Fruit fly (Drosophila melanogaster) whole organism, pupa: ENCODE data around the gene sas.

Source experiments
- CG10348 ChIP-seq: fragments of 200-800 bp; sonication (Bioruptor generic); IDR thresholded peaks from 2 replicates; pipeline ENCODE4 v1.3.6; 2022; ENCODE audit warnings: missing biosample characterization, missing genetic modification characterization
- CG12605 ChIP-seq: fragments of 200-800 bp; sonication (Bioruptor generic); IDR thresholded peaks from 2 replicates; pipeline ENCODE4 v1.3.6; 2022; ENCODE audit warnings: missing biosample characterization, missing genetic modification characterization
- CG13204 ChIP-seq: fragments of 200-800 bp; sonication (Bioruptor generic); optimal IDR thresholded peaks from 2 replicates; lab custom pipeline; 2018; ENCODE audit warnings: missing biosample characterization, mild to moderate bottlenecking, missing genetic modification characterization, moderate library complexity
- CG14655 ChIP-seq: fragments of 200-800 bp; sonication (Bioruptor generic); optimal IDR thresholded peaks from 3 replicates; lab custom pipeline; 2017; ENCODE audit warnings: mild to moderate bottlenecking, missing biosample characterization, missing genetic modification reagents, missing genetic modification characterization
- CG15710 ChIP-seq: fragments of 200-800 bp; sonication (Bioruptor generic); optimal IDR thresholded peaks from 2 replicates; lab custom pipeline; 2018; ENCODE audit warnings: missing biosample characterization, mild to moderate bottlenecking, missing genetic modification characterization, moderate library complexity
- CG17806 ChIP-seq: fragments of 200-800 bp; sonication (Bioruptor generic); optimal IDR thresholded peaks from 2 replicates; lab custom pipeline; 2018; ENCODE audit warnings: missing biosample characterization, mild to moderate bottlenecking, missing genetic modification characterization, moderate library complexity
- CG32121 ChIP-seq: fragments of 200-800 bp; sonication (Bioruptor generic); IDR thresholded peaks from 2 replicates; pipeline ENCODE4 v1.3.6; 2022; ENCODE audit warnings: missing biosample characterization, missing genetic modification characterization
- CG34367 ChIP-seq: fragments of 200-800 bp; sonication (Bioruptor generic); optimal IDR thresholded peaks from 2 replicates; lab custom pipeline; 2018; ENCODE audit warnings: missing biosample characterization, mild to moderate bottlenecking, missing genetic modification characterization
- CG4496 ChIP-seq: fragments of 200-800 bp; sonication (Bioruptor generic); IDR thresholded peaks from 3 replicates; pipeline ENCODE4 v1.3.6; 2022; ENCODE audit warnings: missing biosample characterization, missing genetic modification characterization
- CG8159 ChIP-seq: fragments of 200-800 bp; sonication (Bioruptor generic); optimal IDR thresholded peaks from 3 replicates; lab custom pipeline; 2018; ENCODE audit warnings: missing biosample characterization, mild to moderate bottlenecking, missing genetic modification characterization, moderate library complexity
- CG8301 ChIP-seq: fragments of 200-800 bp; sonication (Bioruptor generic); optimal IDR thresholded peaks from 2 replicates; lab custom pipeline; 2018; ENCODE audit warnings: missing biosample characterization, mild to moderate bottlenecking, missing genetic modification characterization
- CG9948 ChIP-seq: fragments of 200-800 bp; sonication (Bioruptor generic); optimal IDR thresholded peaks from 2 replicates; lab custom pipeline; 2018; ENCODE audit warnings: missing biosample characterization, mild to moderate bottlenecking, missing genetic modification characterization, moderate library complexity
- D1 ChIP-seq: fragments of 200-800 bp; sonication (Bioruptor generic); optimal IDR thresholded peaks from 2 replicates; lab custom pipeline; 2018; ENCODE audit warnings: missing biosample characterization, mild to moderate bottlenecking, missing genetic modification characterization, moderate library complexity
- EcR ChIP-seq: fragments of 200-800 bp; sonication (Bioruptor generic); optimal IDR thresholded peaks from 3 replicates; lab custom pipeline; 2019; ENCODE audit warnings: missing biosample characterization, missing genetic modification characterization, mild to moderate bottlenecking, moderate library complexity, missing genetic modification reagents
- Ets98B ChIP-seq: fragments of 200-800 bp; sonication (Bioruptor generic); IDR thresholded peaks from 2 replicates; pipeline ENCODE4 v1.3.6; 2022; ENCODE audit warnings: missing biosample characterization, missing genetic modification characterization
- Pif1A ChIP-seq: fragments of 200-800 bp; sonication (Bioruptor generic); optimal IDR thresholded peaks from 3 replicates; lab custom pipeline; 2016; ENCODE audit warnings: missing biosample characterization, missing genetic modification characterization
- Pif1B ChIP-seq: fragments of 200-800 bp; sonication (Bioruptor generic); optimal IDR thresholded peaks from 3 replicates; lab custom pipeline; 2016; ENCODE audit warnings: missing biosample characterization, missing genetic modification characterization
- Snoo ChIP-seq: fragments of 200-800 bp; sonication (Bioruptor generic); optimal IDR thresholded peaks from 3 replicates; lab custom pipeline; 2017; ENCODE audit warnings: missing biosample characterization, mild to moderate bottlenecking, missing genetic modification characterization, inconsistent platforms
- fd96Ca ChIP-seq: fragments of 200-800 bp; sonication (Bioruptor generic); IDR thresholded peaks from 3 replicates; pipeline ENCODE4 v1.3.6; 2022; ENCODE audit warnings: missing biosample characterization, missing genetic modification characterization
- gl ChIP-seq: fragments of 200-800 bp; sonication (Bioruptor generic); optimal IDR thresholded peaks from 2 replicates; lab custom pipeline; 2018; ENCODE audit warnings: missing biosample characterization, mild to moderate bottlenecking, missing genetic modification characterization
- rn ChIP-seq: fragments of 200-800 bp; sonication (Bioruptor generic); IDR thresholded peaks from 2 replicates; pipeline ENCODE4 v1.3.6; 2022; ENCODE audit warnings: missing biosample characterization, missing genetic modification characterization

The sas gene

DNA sequence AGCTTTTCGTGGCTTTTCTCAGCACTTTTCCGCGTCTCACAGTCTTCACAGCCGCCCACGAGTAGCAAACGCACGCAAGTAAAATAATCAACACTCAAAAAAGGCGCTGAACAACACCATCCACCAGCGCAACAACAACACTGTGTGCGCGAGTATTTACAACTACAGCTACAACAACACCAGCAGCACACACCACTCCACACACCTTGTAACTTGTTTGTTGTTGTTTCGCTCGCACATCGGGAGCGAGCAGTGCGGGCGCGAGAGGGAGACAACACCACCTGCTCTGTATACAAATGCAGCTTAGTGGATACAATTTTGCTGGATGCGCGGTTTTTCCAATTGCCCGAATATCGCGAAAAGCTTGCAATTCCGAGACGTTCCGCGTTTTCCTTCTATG lies 38.9 kb upstream of the sas start:
- no peak for TF ChIP-seq Pif1A (GFP tag; lab: Kevin White, UChicago)
- no peak for TF ChIP-seq rn (GFP tag; lab: Robert Waterston, UW)
- TF ChIP-seq CG13204 (GFP tag; lab: Kevin White, UChicago) = no peak
- peak; percentile 74 for TF ChIP-seq EcR
- no peak for TF ChIP-seq CG9948 (tag; lab: Kevin White, UChicago)
- no peak for TF ChIP-seq gl

- TF ChIP-seq Ets98B (GFP tag; lab: Robert Waterston, UW) (peak; percentile 26; the same call in 1 of the 2 replicates), CG8301 (peak; percentile 58), CG12605 (GFP tag; lab: Robert Waterston, UW) (0 out of 2 replicates have a peak, but pooled peaks have one; percentile 10), CG17806 (peak; percentile 59), D1 (tag; lab: Kevin White, UChicago) (no peak), CG34367 (tag; lab: Kevin White, UChicago) (peak; percentile 49), CG10348 (GFP tag; lab: Robert Waterston, UW) (no peak), Pif1A (GFP tag; lab: Kevin White, UChicago) (peak; percentile 83), gl (no peak), Pif1B (GFP tag; lab: Kevin White, UChicago) (peak; percentile 45), CG9948 (tag; lab: Kevin White, UChicago) (peak; percentile 66), EcR (no peak), CG4496 (peak; percentile 77), rn (GFP tag; lab: Robert Waterston, UW) (peak; percentile 64), CG32121 (0 out of 2 replicates have a peak, but pooled peaks have one; percentile 58), CG13204 (GFP tag; lab: Kevin White, UChicago) (no peak), fd96Ca (GFP tag; lab: Robert Waterston, UW) (no peak; the same call in 2 of the 3 replicates), CG15710 (tag; lab: Kevin White, UChicago) (peak; percentile 75), CG14655 (GFP tag; lab: Kevin White, UChicago) (peak; percentile 78), CG8159 (peak; percentile 71), Snoo (tag; lab: Kevin White, UChicago) (peak; percentile 57)
- TF ChIP-seq, all 21 proteins: peak for 15
Measured at dm6 chr3R:7124109-7124639, 38.4 kb upstream of the sas start, which contains the start of the genes Alh and CG10098. Gene Alh (minus strand): TSS chr3R:7124185. Gene CG10098 (plus strand): TSS chr3R:7124548.

- TF ChIP-seq CG13204 (GFP tag; lab: Kevin White, UChicago) (no peak), Pif1B (GFP tag; lab: Kevin White, UChicago) (peak; percentile 84), CG8159 (peak; percentile 77), CG12605 (GFP tag; lab: Robert Waterston, UW) (peak; percentile 76), CG32121 (peak; percentile 77), CG8301 (peak; percentile 78), gl (peak; percentile 56), Snoo (tag; lab: Kevin White, UChicago) (peak; percentile 75), CG10348 (GFP tag; lab: Robert Waterston, UW) (no peak), CG17806 (peak; percentile 80), CG34367 (tag; lab: Kevin White, UChicago) (peak; percentile 61), rn (GFP tag; lab: Robert Waterston, UW) (peak; percentile 79), fd96Ca (GFP tag; lab: Robert Waterston, UW) (no peak), Ets98B (GFP tag; lab: Robert Waterston, UW) (peak; percentile 91), Pif1A (GFP tag; lab: Kevin White, UChicago) (peak; percentile 76), CG9948 (tag; lab: Kevin White, UChicago) (peak; percentile 67), EcR (no peak), D1 (tag; lab: Kevin White, UChicago) (peak; percentile 10), CG14655 (GFP tag; lab: Kevin White, UChicago) (no peak), CG15710 (tag; lab: Kevin White, UChicago) (peak; percentile 80), CG4496 (peak; percentile 93; the same call in 2 of the 3 replicates)
Measured at dm6 chr3R:7127966-7128365, 34.6 kb upstream of the sas start, which contains the start of gene CG10068. Gene CG10068 (minus strand): TSS chr3R:7128027.

DNA sequence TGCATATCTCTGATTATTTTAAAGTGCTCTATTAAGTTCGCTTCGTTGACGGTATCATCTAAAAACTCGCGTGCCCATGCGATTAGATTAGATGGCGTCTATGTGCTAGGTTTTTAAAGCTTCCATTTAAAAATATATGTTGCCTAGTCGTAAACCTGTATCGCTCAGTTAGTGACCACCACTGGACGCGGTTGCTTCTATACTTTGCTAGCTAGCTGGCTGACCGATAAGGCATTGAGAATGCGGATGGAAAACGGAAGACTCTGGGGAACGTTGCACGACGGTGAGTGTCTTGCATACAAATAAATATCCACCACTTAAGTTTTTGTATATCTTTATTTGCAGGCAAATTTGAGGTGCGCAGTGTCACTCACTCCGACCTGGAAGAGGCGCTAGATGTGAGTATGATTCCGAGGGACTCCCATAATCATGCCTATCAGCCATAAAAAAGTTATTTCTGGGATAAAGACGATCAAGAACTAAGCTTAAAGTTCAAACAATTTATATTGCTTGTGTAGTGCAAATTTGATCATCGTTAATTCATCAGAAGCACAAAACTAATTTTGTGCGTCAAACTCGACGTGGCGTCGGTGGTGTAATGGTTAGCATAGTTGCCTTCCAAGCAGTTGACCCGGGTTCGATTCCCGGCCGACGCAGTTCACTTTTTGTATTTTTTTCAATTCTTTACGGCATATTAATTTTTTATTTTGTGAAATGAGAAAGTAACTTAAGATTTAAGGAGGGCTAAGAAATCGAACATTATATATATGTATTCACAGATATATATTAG lies 33.1 kb upstream of the sas start, which contains the start of gene CG31248:
CG31248 (plus strand) TSS at position 41 of the 790 bp plus-strand sequence.
- TF ChIP-seq CG12605 (GFP tag; lab: Robert Waterston, UW) = peak; percentile 21; the same call in 1 of the 2 replicates
- TF ChIP-seq Ets98B (GFP tag; lab: Robert Waterston, UW) = no peak
- TF ChIP-seq CG17806 = no peak
- no peak for TF ChIP-seq CG14655 (GFP tag; lab: Kevin White, UChicago)

DNA sequence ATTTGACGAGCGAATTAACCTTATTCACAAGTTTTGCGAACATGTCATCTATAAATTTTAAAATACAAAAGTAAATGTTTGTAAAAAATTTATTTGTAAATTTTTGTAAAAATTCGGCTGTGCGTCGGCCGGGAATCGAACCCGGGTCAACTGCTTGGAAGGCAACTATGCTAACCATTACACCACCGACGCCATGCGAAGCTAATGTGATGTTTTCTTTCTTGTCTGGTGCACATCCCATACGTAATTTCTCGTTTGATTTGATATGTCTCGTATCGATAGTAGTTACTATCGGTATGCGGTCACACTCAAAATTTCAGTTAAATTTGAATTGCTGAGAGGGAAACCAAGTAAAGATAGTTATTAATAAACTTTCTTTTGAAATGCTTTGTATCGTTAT lies 31.8 kb upstream of the sas start:
- TF ChIP-seq D1 (tag; lab: Kevin White, UChicago) (peak; percentile 41), Ets98B (GFP tag; lab: Robert Waterston, UW) (no peak)

DNA sequence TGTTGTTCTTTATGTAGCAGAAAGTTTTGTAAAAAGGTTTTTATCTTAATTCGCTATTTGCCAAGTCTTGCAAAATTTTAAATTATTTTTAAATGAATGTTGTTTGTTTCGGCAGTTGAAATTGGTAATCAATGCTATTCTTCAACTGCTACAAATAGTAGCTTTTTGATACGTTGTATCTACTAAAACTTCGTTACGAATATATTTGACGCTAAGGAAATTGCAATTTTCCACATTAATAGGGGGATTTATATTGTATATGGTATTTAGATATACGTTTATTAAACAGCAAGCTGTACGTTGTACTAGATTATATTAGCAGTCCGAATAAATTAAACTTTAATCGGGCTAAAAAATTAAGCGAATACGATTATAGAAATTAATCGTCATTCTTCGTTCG lies 31.3 kb upstream of the sas start, which contains the start of gene CG31493:
CG31493 (plus strand) TSS at position 301 of the 400 bp plus-strand sequence.
- no peak for TF ChIP-seq Pif1B (GFP tag; lab: Kevin White, UChicago)
- no peak for TF ChIP-seq CG8301
- no peak for TF ChIP-seq CG13204 (GFP tag; lab: Kevin White, UChicago)
- no peak for TF ChIP-seq D1 (tag; lab: Kevin White, UChicago)
- TF ChIP-seq CG10348 (GFP tag; lab: Robert Waterston, UW) = no peak
- TF ChIP-seq CG8159 = no peak
- TF ChIP-seq rn (GFP tag; lab: Robert Waterston, UW) = no peak
- no peak for TF ChIP-seq gl
- TF ChIP-seq CG17806 = no peak
- no peak for TF ChIP-seq Pif1A (GFP tag; lab: Kevin White, UChicago)
- TF ChIP-seq CG34367 (tag; lab: Kevin White, UChicago) = no peak
- no peak for TF ChIP-seq Ets98B (GFP tag; lab: Robert Waterston, UW)
- TF ChIP-seq CG32121 = no peak
- no peak for TF ChIP-seq CG12605 (GFP tag; lab: Robert Waterston, UW)
- TF ChIP-seq Snoo (tag; lab: Kevin White, UChicago) = no peak
- no peak for TF ChIP-seq EcR
